Worm (Caenorhabditis elegans) whole organism, L1 larva: ENCODE data around the gene twk-7.

Experiments
- C16A3.4 ChIP-seq: fragments of 150-350 bp; optimal IDR thresholded peaks from 2 replicates; lab custom pipeline; 2014; ENCODE audit warnings: missing biosample characterization, missing genetic modification characterization
- fkh-10 ChIP-seq: sonication (generic microtip); optimal IDR thresholded peaks from 2 replicates; lab custom pipeline; 2017; ENCODE audit warnings: missing biosample characterization, missing genetic modification reagents, missing genetic modification characterization
- lin-15B ChIP-seq: fragments of 150-350 bp; sonication (generic microtip); optimal IDR thresholded peaks from 3 replicates; lab custom pipeline; 2014; ENCODE audit warnings: missing biosample characterization, missing genetic modification characterization
- lsy-2 ChIP-seq, 2 experiments: fragments of 150-350 bp; optimal IDR thresholded peaks; 2 replicates each; lab custom pipeline; 2014; ENCODE audit warnings: missing biosample characterization in 2 of 2, missing genetic modification characterization in 2 of 2
- mdl-1 ChIP-seq, 2 experiments: fragments of 150-350 bp; optimal IDR thresholded peaks; 2 replicates each; lab custom pipeline; 2014 to 2017; ENCODE audit warnings: missing biosample characterization in 2 of 2, missing genetic modification characterization in 2 of 2, inconsistent platforms in 1 of 2
- pqm-1 ChIP-seq: sonication (generic microtip); optimal IDR thresholded peaks from 3 replicates; lab custom pipeline; 2017; ENCODE audit warnings: missing biosample characterization, missing genetic modification characterization
- sox-4 ChIP-seq: sonication (generic microtip); optimal IDR thresholded peaks from 2 replicates; lab custom pipeline; 2016; ENCODE audit warnings: missing genetic modification characterization, missing compliant biosample characterization
- tbx-2 ChIP-seq: sonication (generic microtip); optimal IDR thresholded peaks from 2 replicates; lab custom pipeline; 2016; ENCODE audit warnings: missing genetic modification characterization, missing compliant biosample characterization
- zag-1 ChIP-seq: fragments of 150-350 bp; optimal IDR thresholded peaks from 2 replicates; lab custom pipeline; 2014; ENCODE audit warnings: missing biosample characterization, missing genetic modification characterization
- zip-4 ChIP-seq: fragments of 200-800 bp; sonication (Bioruptor generic); optimal IDR thresholded peaks from 2 replicates; lab custom pipeline; 2018; ENCODE audit warnings: mild to moderate bottlenecking, missing genetic modification characterization, moderate library complexity, missing compliant biosample characterization

- TF ChIP-seq zip-4 (no peak), sox-4 (tag; lab: Kevin White, UChicago) (peak; percentile 55), C16A3.4 (tag; lab: Kevin White, UChicago) (no peak), zag-1 (no peak), tbx-2 (tag; lab: Kevin White, UChicago) (no peak), lin-15B (tag; lab: Kevin White, UChicago) (no peak), fkh-10 (GFP tag; lab: Kevin White, UChicago) (no peak), mdl-1 (tag; optimal IDR thresholded peaks at IDR 0.05; lab: Kevin White, UChicago) (no peak), pqm-1 (tag; lab: Kevin White, UChicago) (no peak), lsy-2 (tag; optimal IDR thresholded peaks at IDR 0.05; lab: Kevin White, UChicago) (no peak)
Measured at ce11 chrIII:8664897-8665388, 21.4 kb upstream of the twk-7 start, which contains the start of gene F22B7.1.
